Fruit fly (Drosophila melanogaster) Kc167 (cell line): ENCODE results near the gene Spn28Dc.
"Not testable (repeated sequence)": the region's sequence is repeated elsewhere in the genome, so short reads cannot be mapped to it uniquely, and the experiment has no call there.

Source experiments
- Myc ChIP-seq: fragments of >200 bp; optimal IDR thresholded peaks from 2 replicates; lab custom pipeline; 2017; ENCODE audit warnings: missing external identifiers
- Sin3A ChIP-seq: fragments of >200 bp; optimal IDR thresholded peaks from 2 replicates; lab custom pipeline; 2018; ENCODE audit warnings: missing external identifiers
- h ChIP-seq: fragments of >200 bp; optimal IDR thresholded peaks from 3 replicates; lab custom pipeline; 2018; ENCODE audit warnings: missing external identifiers
- insv ChIP-seq: fragments of >200 bp; optimal IDR thresholded peaks from 3 replicates; lab custom pipeline; 2018; ENCODE audit warnings: missing external identifiers
- psq ChIP-seq: fragments of >200 bp; optimal IDR thresholded peaks from 2 replicates; lab custom pipeline; 2017; ENCODE audit warnings: missing external identifiers
- ttk ChIP-seq: sonication (Bioruptor generic); optimal IDR thresholded peaks from 2 replicates; lab custom pipeline; 2017; ENCODE audit warnings: missing external identifiers

Spn28Dc gene

DNA sequence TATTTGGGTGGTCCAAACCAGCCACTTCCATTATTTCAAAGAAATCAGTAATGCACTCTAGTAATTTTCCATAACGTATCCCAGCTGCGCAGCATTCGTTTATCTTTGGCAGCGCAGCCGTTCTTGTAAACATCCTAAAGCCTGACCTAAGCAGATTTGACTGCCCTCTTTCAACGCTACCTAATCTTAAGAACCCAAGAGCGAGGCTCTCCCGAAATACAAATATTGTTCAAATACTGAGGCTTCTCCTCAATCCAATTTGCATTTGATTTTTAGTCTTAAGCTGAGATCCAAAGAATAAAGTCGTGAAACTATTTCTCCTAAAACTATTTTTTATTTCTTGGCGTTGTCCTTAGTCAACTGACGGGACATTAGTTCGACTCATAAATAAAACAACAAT lies 23.4 kb downstream of the Spn28Dc start, which contains the start of gene CG7231:
TSS of gene CG7231 (plus strand) at position 301 of the 400 bp plus-strand sequence.
- TF ChIP-seq insv (lab: Kevin White, UChicago); Sin3A; ttk (lab: Kevin White, UChicago): not testable (repeated sequence)

DNA sequence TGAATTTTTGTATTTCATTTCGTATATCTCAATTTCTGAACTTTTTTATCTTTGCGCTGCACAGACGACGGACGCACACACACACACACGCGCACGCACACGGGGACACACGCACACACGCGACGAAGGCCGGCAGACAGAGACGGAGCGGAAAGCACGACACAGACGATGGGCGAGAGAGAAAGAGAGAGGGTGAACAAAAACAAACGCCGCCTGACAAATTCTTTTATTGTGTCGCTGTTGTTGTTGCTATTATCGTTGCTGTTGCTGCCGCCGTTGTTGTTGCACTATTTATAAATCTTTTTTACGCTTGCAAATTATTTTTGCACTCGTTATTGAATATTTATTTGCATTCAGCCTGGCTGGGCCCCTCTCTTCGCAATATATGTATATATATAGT lies 30.3 kb downstream of the Spn28Dc start:
- TF ChIP-seq psq (lab: Kevin White, UChicago) (no peak), Myc (lab: Kevin White, UChicago) (no peak), insv (lab: Kevin White, UChicago) (no peak), h (no peak), ttk (lab: Kevin White, UChicago) (no peak), Sin3A (no peak)

DNA sequence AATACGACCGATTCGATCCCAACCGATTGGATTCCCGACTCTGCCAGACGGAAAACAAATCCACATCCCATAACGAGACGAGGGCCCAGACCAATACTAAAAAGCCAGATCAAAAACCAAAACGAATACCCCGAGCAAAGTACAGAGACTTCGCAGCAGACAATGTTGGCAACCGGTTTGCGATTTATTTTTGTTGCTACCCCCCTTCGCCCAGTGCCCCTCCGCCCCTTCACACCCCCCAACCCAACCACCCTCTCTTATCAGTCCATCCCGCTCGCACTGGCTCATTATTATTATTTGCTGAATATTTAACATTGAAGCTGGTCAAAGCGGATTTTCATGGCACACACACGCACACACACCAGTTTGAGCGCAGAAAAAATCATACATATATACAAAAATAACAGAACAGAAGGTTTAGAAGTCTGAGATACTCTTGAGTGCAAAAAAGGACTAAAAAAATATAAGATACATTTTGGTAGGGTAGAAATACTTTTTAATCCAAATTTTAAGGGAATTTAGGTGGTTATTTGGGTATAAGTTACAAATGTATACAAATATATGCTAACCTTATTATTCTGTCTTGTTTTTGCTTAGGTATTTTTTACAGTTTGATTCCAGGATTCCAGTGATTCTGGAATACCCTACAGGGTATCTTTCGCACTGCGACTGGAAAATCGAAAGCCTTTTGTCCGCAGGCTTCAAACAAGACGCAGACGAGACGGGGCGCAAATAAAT lies 33.4 kb downstream of the Spn28Dc start:
- TF ChIP-seq psq (lab: Kevin White, UChicago): no peak
- no peak for TF ChIP-seq ttk (lab: Kevin White, UChicago)
- no peak for TF ChIP-seq Sin3A
- TF ChIP-seq Myc (lab: Kevin White, UChicago): no peak
- no peak for TF ChIP-seq insv (lab: Kevin White, UChicago)
- no peak for TF ChIP-seq h

DNA sequence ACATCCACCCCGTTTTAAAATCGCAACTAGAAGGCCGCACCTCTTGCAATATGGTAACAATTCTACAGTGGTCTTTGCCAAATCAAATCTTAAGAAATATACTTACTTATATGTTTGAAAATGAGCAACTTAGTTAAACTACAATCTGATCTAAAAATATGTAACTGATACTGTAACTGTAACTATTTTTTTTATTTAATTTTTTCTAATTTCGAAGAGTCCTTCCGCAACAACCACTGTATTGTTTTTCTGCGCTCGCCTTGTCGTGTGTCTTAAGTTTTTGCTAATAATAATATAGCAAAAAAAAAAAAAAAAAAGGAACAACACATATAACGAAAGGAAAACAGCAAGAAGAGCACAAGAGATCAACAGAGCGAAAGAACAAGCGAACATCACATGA lies 35.6 kb downstream of the Spn28Dc start:
- TF ChIP-seq ttk (lab: Kevin White, UChicago) (no peak), Sin3A (no peak), Myc (lab: Kevin White, UChicago) (no peak), insv (lab: Kevin White, UChicago) (no peak), psq (lab: Kevin White, UChicago) (no peak), h (no peak)

DNA sequence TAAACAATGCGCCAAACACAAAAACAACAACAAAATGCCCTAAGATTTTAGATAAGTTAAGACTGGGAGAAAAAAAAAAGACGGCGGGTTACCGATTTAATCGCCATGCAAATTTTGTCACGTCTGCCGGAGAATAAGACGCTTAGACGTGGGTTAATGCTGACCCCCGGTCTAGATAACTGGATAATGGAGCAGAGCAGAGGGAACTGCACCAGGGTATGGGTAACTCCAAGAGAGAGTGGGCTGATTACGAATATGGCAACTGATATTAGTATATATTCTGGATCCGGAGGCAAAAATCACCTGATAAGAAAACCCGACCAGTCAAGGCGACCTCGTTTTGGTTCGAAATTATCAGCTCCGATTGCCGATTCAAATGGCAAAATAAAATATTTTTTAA lies 37.0 kb downstream of the Spn28Dc start:
- TF ChIP-seq h: no peak
- no peak for TF ChIP-seq ttk (lab: Kevin White, UChicago)
- TF ChIP-seq Sin3A: no peak
- no peak for TF ChIP-seq psq (lab: Kevin White, UChicago)
- no peak for TF ChIP-seq Myc (lab: Kevin White, UChicago)
- TF ChIP-seq insv (lab: Kevin White, UChicago): no peak

DNA sequence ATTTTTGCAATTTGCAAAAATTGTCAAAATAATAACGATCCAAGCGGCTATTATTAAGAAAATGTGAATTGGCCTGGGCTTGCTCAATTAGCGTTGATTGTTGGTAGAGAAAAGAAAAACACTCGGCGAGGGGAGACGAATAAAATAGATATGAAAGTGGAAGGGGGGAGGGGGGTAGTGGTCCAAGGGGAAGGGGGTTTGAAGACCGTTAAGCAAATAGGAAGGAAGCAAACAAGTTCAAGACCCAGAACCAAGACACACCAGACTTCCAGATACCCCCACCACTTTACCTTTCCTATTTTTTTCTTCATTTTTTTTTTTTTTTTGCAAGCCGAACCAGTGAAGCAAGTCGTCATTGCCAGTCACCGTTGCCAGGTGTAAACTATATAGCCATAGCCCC lies 37.7 kb downstream of the Spn28Dc start:
- TF ChIP-seq Myc (lab: Kevin White, UChicago): no peak

DNA sequence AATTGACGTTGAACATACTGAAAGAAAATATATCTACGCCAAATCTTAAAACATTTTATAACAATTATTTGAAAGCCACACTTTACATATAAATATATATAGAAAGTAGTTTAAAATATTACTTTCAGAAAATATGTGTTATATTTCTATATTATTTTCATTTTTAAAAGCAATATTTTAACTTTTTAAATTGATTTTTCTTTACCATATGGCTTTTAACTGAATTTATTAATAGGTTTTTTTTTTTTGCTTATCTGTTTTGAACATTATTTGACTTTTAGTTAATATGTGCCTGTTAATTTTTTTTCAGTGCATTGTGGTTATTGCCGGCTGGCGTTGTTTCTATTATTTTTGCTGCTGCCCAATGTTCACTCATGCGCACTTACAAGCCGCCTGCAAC lies 39.0 kb downstream of the Spn28Dc start:
- no peak for TF ChIP-seq psq (lab: Kevin White, UChicago)
- TF ChIP-seq insv (lab: Kevin White, UChicago): no peak
- no peak for TF ChIP-seq Sin3A
- no peak for TF ChIP-seq ttk (lab: Kevin White, UChicago)
- TF ChIP-seq Myc (lab: Kevin White, UChicago): no peak
- TF ChIP-seq h: no peak

DNA sequence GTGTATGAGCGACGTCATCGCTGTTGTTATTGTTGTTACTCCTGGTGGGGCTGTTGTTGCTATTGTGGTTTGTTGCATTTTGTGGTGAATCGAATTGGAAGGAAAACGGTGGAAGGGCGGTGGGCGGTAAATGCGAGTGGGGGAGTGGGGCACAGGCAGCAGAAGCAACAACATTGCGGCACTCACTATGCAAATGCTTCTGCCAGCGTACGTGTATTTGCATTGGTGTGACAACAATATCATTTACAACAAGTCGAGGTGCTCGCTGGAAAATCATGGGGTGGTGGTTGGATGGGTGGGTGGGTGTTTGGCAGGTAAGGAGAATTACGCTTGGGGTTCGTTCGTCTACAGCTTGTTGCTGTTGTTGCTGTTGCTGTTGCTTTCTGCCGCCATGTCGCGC lies 39.4 kb downstream of the Spn28Dc start:
- TF ChIP-seq Sin3A: no peak

DNA sequence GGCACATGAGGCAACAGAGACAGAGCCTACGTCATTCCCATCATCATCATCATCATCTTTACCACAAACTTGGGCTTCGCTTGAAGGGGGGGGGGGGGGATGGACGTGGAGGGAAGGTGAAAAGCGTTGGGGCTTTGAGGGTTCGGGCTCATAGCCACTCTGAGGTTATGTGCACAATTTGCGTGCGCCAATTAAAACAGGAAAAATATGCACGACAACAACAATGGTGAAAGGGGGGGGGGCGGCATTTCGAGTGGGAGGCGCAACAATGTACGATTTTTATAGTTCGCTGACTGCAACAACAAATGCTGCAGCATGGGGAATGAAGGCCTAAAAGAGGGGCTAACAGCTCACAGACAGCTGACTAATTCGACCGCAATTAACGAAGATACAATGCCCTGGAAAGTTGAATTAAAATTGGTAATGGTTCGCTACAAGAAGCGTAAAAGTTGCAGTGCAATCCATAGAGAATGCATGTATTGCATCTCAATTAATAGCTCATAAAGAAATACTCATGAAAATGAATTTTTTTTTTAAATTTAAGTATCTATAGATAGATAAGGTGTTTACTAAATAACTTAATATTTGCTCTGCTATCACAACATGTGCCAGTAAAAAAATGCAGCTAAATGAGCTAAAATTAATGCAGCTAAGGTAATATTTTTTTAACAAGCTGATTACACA lies 40.0 kb downstream of the Spn28Dc start:
- TF ChIP-seq ttk (lab: Kevin White, UChicago) (no peak), psq (lab: Kevin White, UChicago) (no peak), Sin3A (no peak), Myc (lab: Kevin White, UChicago) (no peak), insv (lab: Kevin White, UChicago) (no peak), h (no peak)

DNA sequence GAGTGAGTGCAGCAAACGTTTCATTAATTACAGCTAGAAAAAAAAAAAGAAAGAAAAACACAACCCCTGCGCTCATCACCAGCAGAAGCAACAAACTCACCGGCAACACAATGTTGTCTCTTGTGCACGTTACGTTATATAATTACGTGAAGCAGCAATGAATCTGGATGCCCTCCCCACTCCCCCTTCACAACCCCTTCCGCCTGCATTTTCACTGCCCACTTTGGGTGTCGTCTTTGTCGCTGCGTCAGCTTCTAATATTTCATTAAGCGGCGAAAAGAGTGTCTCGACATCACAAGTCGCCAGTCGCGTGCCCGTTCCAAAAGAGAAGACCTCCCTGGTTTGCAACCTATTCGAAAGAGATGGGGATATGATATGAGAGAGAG lies 40.6 kb downstream of the Spn28Dc start:
- TF ChIP-seq psq (lab: Kevin White, UChicago) (no peak), h (no peak), insv (lab: Kevin White, UChicago) (no peak)

DNA sequence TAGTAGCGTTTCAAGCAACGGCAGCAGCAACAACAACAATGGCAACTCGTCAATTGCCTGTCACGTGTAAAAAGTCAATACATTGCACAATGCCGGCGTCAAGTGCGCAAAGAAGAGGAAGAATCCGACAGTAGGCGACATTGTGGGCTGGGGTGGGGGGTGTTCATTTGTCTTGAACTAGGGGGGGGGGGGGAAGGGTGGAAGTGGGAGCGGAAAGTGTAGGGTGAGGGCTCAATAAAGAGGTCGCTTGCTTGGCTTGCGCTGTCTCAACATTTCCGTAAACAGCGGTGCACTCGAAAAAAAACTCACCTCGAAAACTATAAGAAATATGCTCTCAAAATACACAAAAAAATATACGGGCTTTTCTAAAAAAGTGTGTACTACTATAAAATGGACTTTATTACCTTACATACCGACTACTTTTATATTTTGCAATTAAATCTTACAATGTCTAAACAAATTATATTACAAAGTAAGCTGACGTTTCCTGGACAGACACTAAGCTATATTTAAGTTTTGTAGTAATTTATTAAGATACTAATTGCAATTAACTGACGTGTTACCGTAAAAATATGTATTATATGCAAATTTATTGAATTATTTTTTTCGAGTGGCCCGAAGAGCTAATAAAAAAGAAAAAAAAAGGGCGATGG lies 41.1 kb downstream of the Spn28Dc start:
- TF ChIP-seq Myc (lab: Kevin White, UChicago) (no peak), psq (lab: Kevin White, UChicago) (no peak), ttk (lab: Kevin White, UChicago) (no peak), h (no peak), insv (lab: Kevin White, UChicago) (no peak), Sin3A (no peak)

DNA sequence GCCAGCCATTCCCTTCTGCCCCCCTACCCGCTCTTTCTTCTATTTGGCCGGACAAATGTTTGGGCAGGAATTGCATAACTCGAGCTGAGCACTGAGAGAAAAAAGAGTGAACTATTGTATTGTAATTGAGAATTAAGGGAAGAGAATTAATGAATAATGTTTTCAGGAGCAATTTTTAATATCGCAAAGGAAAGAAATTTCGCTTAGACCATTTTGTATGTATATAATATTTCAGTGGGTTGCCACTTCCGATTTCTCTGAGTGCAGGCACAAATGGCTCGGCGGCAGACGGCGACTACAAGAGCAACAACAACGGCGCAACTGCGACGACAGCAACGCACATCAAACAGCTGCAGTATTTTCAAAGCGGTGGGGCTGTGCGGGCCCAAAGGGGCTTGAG lies 42.4 kb downstream of the Spn28Dc start:
- TF ChIP-seq Myc (lab: Kevin White, UChicago) (no peak), h (no peak), psq (lab: Kevin White, UChicago) (no peak)

DNA sequence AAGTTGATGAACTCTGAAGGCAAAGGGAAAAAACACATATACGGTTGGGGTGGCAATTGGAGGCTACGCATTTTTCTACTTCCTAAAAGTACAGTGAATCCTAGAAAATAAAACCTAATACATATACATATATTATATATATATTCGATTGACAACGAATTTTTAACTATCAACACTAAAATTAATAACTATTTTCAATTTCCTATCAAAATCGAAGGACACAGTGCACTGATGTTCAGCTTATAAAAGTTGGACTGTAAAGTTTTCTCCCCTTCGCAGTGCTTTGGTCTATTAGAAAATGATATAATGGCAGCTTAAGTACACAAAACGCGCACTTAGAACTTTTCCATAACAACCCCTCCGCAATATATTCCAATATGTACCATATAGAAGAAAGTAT lies 44.1 kb downstream of the Spn28Dc start:
- TF ChIP-seq insv (lab: Kevin White, UChicago) (no peak), Myc (lab: Kevin White, UChicago) (no peak), Sin3A (no peak), h (no peak), ttk (lab: Kevin White, UChicago) (no peak), psq (lab: Kevin White, UChicago) (no peak)
